Fruit fly (Drosophila melanogaster) whole organism, embryonic: ENCODE measurements around the gene CG14341.

Experiments used
- B-H1 ChIP-seq: fragments of 200-800 bp; sonication (Bioruptor generic); IDR thresholded peaks from 3 replicates; pipeline ENCODE4 v1.3.6; 2022; ENCODE audit warnings: missing biosample characterization, missing genetic modification characterization
- BtbVII ChIP-seq: fragments of 200-800 bp; sonication (Bioruptor generic); optimal IDR thresholded peaks from 3 replicates; lab custom pipeline; 2017; ENCODE audit warnings: missing biosample characterization, mild to moderate bottlenecking, missing genetic modification characterization
- CG11247 ChIP-seq: fragments of 200-800 bp; sonication (Bioruptor generic); IDR thresholded peaks from 2 replicates; pipeline ENCODE4 v1.3.6; 2022; ENCODE audit warnings: missing biosample characterization, missing genetic modification characterization
- CG12104 ChIP-seq: fragments of 200-800 bp; sonication (Bioruptor generic); optimal IDR thresholded peaks from 3 replicates; lab custom pipeline; 2016; ENCODE audit warnings: missing biosample characterization, missing genetic modification characterization
- CG12219 ChIP-seq: fragments of 200-800 bp; sonication (Bioruptor generic); optimal IDR thresholded peaks from 3 replicates; lab custom pipeline; 2018; ENCODE audit warnings: missing biosample characterization, mild to moderate bottlenecking, missing genetic modification characterization
- CG14050 ChIP-seq: fragments of 200-800 bp; sonication (Bioruptor generic); IDR thresholded peaks from 3 replicates; pipeline ENCODE4 v1.3.6; 2022; ENCODE audit warnings: missing biosample characterization, missing genetic modification characterization
- CG16815 ChIP-seq: fragments of 200-800 bp; sonication (Bioruptor generic); optimal IDR thresholded peaks from 3 replicates; lab custom pipeline; 2017; ENCODE audit warnings: missing biosample characterization, mild to moderate bottlenecking, missing genetic modification characterization
- CG17568 ChIP-seq: fragments of 200-800 bp; sonication (Bioruptor generic); optimal IDR thresholded peaks from 2 replicates; lab custom pipeline; 2018; ENCODE audit warnings: missing biosample characterization, mild to moderate bottlenecking, missing genetic modification characterization, moderate library complexity
- CG18011 ChIP-seq: fragments of 200-800 bp; sonication (Bioruptor generic); optimal IDR thresholded peaks from 2 replicates; lab custom pipeline; 2017; ENCODE audit warnings: missing biosample characterization, missing genetic modification characterization, mild to moderate bottlenecking, moderate library complexity, missing genotype
- CG2199 ChIP-seq: fragments of 200-800 bp; sonication (Bioruptor generic); IDR thresholded peaks from 3 replicates; pipeline ENCODE4 v1.3.6; 2022; ENCODE audit warnings: missing biosample characterization, missing genetic modification characterization
- CG30020 ChIP-seq: fragments of 200-800 bp; optimal IDR thresholded peaks from 2 replicates; lab custom pipeline; 2019; ENCODE audit warnings: missing biosample characterization, mild to moderate bottlenecking, missing genetic modification characterization, moderate library complexity
- CG32767 ChIP-seq: fragments of 200-800 bp; sonication (Bioruptor generic); IDR thresholded peaks from 2 replicates; pipeline ENCODE4 v1.3.6; 2022; ENCODE audit warnings: missing biosample characterization, missing genetic modification characterization
- CG43689 ChIP-seq: fragments of 200-800 bp; sonication (Bioruptor generic); IDR thresholded peaks from 2 replicates; pipeline ENCODE4 v1.3.6; 2022; ENCODE audit warnings: missing biosample characterization, missing genetic modification characterization
- CG5953 ChIP-seq: fragments of 200-800 bp; sonication (Bioruptor generic); IDR thresholded peaks from 2 replicates; pipeline ENCODE4 v1.3.6; 2022; ENCODE audit warnings: missing biosample characterization, missing genetic modification characterization
- CG6175 ChIP-seq: fragments of 200-800 bp; sonication (Bioruptor generic); IDR thresholded peaks from 3 replicates; pipeline ENCODE4 v1.3.6; 2022; ENCODE audit warnings: missing biosample characterization, missing genetic modification characterization
- CG6272 ChIP-seq: fragments of 200-800 bp; sonication (Bioruptor generic); IDR thresholded peaks from 2 replicates; pipeline ENCODE4 v1.3.6; 2022; ENCODE audit warnings: missing biosample characterization, missing genetic modification characterization
- CG6683 ChIP-seq: fragments of 200-800 bp; sonication (Bioruptor generic); optimal IDR thresholded peaks from 2 replicates; lab custom pipeline; 2017; ENCODE audit warnings: missing biosample characterization, mild to moderate bottlenecking, missing genetic modification characterization, missing genetic modification reagents
- CG6689 ChIP-seq: fragments of 200-800 bp; sonication (Bioruptor generic); IDR thresholded peaks from 2 replicates; pipeline ENCODE4 v1.3.6; 2022; ENCODE audit warnings: missing biosample characterization, missing genetic modification characterization
- CG7357 ChIP-seq: fragments of 200-800 bp; sonication (Bioruptor generic); IDR thresholded peaks from 3 replicates; pipeline ENCODE4 v1.3.6; 2022; ENCODE audit warnings: missing biosample characterization, missing genetic modification characterization
- Dp ChIP-seq: fragments of 200-800 bp; sonication (Bioruptor generic); optimal IDR thresholded peaks from 2 replicates; lab custom pipeline; 2018; ENCODE audit warnings: missing biosample characterization, mild to moderate bottlenecking, missing genetic modification characterization, moderate library complexity
- Gsc ChIP-seq: fragments of 200-800 bp; sonication (Bioruptor generic); IDR thresholded peaks from 2 replicates; pipeline ENCODE4 v1.3.6; 2022; ENCODE audit warnings: missing biosample characterization, missing genetic modification characterization
- Gug ChIP-seq: fragments of 200-800 bp; sonication (Bioruptor generic); IDR thresholded peaks from 4 replicates; pipeline ENCODE4 v1.3.6; 2022; ENCODE audit warnings: missing biosample characterization, missing genetic modification characterization
- HLH3B ChIP-seq: fragments of 200-800 bp; sonication (Bioruptor generic); IDR thresholded peaks from 2 replicates; pipeline ENCODE4 v1.3.6; 2022; ENCODE audit warnings: missing biosample characterization, missing genetic modification characterization
- Hmr ChIP-seq: fragments of 200-800 bp; sonication (Bioruptor generic); optimal IDR thresholded peaks from 3 replicates; lab custom pipeline; 2017; ENCODE audit warnings: mild to moderate bottlenecking, missing biosample characterization, missing genetic modification reagents, missing genetic modification characterization
- Hsf ChIP-seq: fragments of 200-800 bp; sonication (Bioruptor generic); optimal IDR thresholded peaks from 3 replicates; lab custom pipeline; 2016; ENCODE audit warnings: missing biosample characterization, missing genetic modification characterization
- Lpt ChIP-seq: fragments of >200 bp; optimal IDR thresholded peaks from 2 replicates; lab custom pipeline; 2018; ENCODE audit warnings: missing biosample characterization, missing genetic modification characterization
- MBD-R2 ChIP-seq: fragments of 200-800 bp; sonication (Bioruptor generic); IDR thresholded peaks from 2 replicates; pipeline ENCODE4 v1.3.6; 2022; ENCODE audit warnings: missing biosample characterization, missing genetic modification characterization
- MTF-1 ChIP-seq: fragments of 200-800 bp; sonication (Bioruptor generic); optimal IDR thresholded peaks from 2 replicates; lab custom pipeline; 2018; ENCODE audit warnings: missing biosample characterization, mild to moderate bottlenecking, missing genetic modification characterization, borderline replicate concordance
- Nf-YA ChIP-seq: fragments of 200-800 bp; sonication (Bioruptor generic); IDR thresholded peaks from 2 replicates; pipeline ENCODE4 v1.3.6; 2022; ENCODE audit warnings: missing biosample characterization, missing genetic modification characterization
- Usf ChIP-seq: fragments of 200-800 bp; sonication (Bioruptor generic); optimal IDR thresholded peaks from 2 replicates; lab custom pipeline; 2017; ENCODE audit warnings: missing genotype, missing biosample characterization, missing genetic modification characterization
- ab ChIP-seq: fragments of 200-800 bp; sonication (Bioruptor generic); optimal IDR thresholded peaks from 2 replicates; lab custom pipeline; 2016; ENCODE audit warnings: missing biosample characterization, missing genetic modification characterization
- az2 ChIP-seq: fragments of 200-800 bp; sonication (Bioruptor generic); optimal IDR thresholded peaks from 3 replicates; lab custom pipeline; 2016; ENCODE audit warnings: missing biosample characterization, missing genetic modification characterization
- bbx ChIP-seq: fragments of 200-800 bp; sonication (Bioruptor generic); IDR thresholded peaks from 2 replicates; pipeline ENCODE4 v1.3.6; 2022; ENCODE audit warnings: missing biosample characterization, missing genetic modification characterization; ENCODE audit not compliant: partially characterized antibody
- bowl ChIP-seq: fragments of 200-800 bp; sonication (Bioruptor generic); IDR thresholded peaks from 2 replicates; pipeline ENCODE4 v1.3.6; 2022; ENCODE audit warnings: missing biosample characterization, missing genetic modification characterization
- cg ChIP-seq: fragments of 200-800 bp; sonication (Bioruptor generic); optimal IDR thresholded peaks from 3 replicates; lab custom pipeline; 2019; ENCODE audit warnings: missing biosample characterization, mild to moderate bottlenecking, missing genetic modification characterization, moderate library complexity
- dpn ChIP-seq, 2 experiments: fragments of 200-800 bp; sonication (Bioruptor generic); optimal IDR thresholded peaks; 3 replicates each; lab custom pipeline; 2016; ENCODE audit warnings: missing biosample characterization in 2 of 2, missing genetic modification characterization in 2 of 2
- fd3F ChIP-seq: fragments of 200-800 bp; sonication (Bioruptor generic); optimal IDR thresholded peaks from 2 replicates; lab custom pipeline; 2018; ENCODE audit warnings: missing biosample characterization, mild to moderate bottlenecking, missing genetic modification characterization, moderate library complexity
- ftz-f1 ChIP-seq: fragments of 200-800 bp; sonication (Bioruptor generic); optimal IDR thresholded peaks from 2 replicates; lab custom pipeline; 2016; ENCODE audit warnings: missing biosample characterization, missing genetic modification characterization
- gfzf ChIP-seq: fragments of 200-800 bp; sonication (Bioruptor generic); optimal IDR thresholded peaks from 2 replicates; lab custom pipeline; 2016; ENCODE audit warnings: missing biosample characterization, mild to moderate bottlenecking, missing genetic modification characterization, moderate library complexity
- grau ChIP-seq: fragments of 200-800 bp; optimal IDR thresholded peaks from 3 replicates; lab custom pipeline; 2019; ENCODE audit warnings: missing biosample characterization, mild to moderate bottlenecking, missing genetic modification characterization, moderate library complexity
- gro ChIP-seq: fragments of 200-800 bp; sonication (Bioruptor generic); optimal IDR thresholded peaks from 2 replicates; lab custom pipeline; 2016; ENCODE audit warnings: missing biosample characterization, missing genetic modification characterization
- jing ChIP-seq: fragments of 200-800 bp; sonication (Bioruptor generic); optimal IDR thresholded peaks from 2 replicates; lab custom pipeline; 2018; ENCODE audit warnings: missing biosample characterization, mild to moderate bottlenecking, missing genetic modification characterization
- mam ChIP-seq: fragments of 200-800 bp; sonication (Bioruptor generic); optimal IDR thresholded peaks from 3 replicates; lab custom pipeline; 2016; ENCODE audit warnings: missing biosample characterization, missing genetic modification characterization
- nmo ChIP-seq: fragments of 200-800 bp; sonication (Bioruptor generic); optimal IDR thresholded peaks from 2 replicates; lab custom pipeline; 2018; ENCODE audit warnings: missing biosample characterization, mild to moderate bottlenecking, missing genetic modification characterization, moderate library complexity
- row ChIP-seq: fragments of 200-800 bp; sonication (Bioruptor generic); IDR thresholded peaks from 3 replicates; pipeline ENCODE4 v1.3.6; 2022; ENCODE audit warnings: missing biosample characterization, missing genetic modification characterization
- sd ChIP-seq: fragments of 200-800 bp; sonication (Bioruptor generic); optimal IDR thresholded peaks from 3 replicates; lab custom pipeline; 2018; ENCODE audit warnings: missing biosample characterization, mild to moderate bottlenecking, missing genetic modification characterization, moderate library complexity
- seq ChIP-seq: fragments of 200-800 bp; sonication (Bioruptor generic); IDR thresholded peaks from 2 replicates; pipeline ENCODE4 v1.3.6; 2022; ENCODE audit warnings: missing biosample characterization, missing genetic modification characterization
- tgo ChIP-seq: fragments of 200-800 bp; sonication (Bioruptor generic); IDR thresholded peaks from 3 replicates; pipeline ENCODE4 v1.3.6; 2022; ENCODE audit warnings: missing biosample characterization, missing genetic modification characterization
- tna ChIP-seq: fragments of 200-800 bp; sonication (Bioruptor generic); IDR thresholded peaks from 2 replicates; pipeline ENCODE4 v1.3.6; 2022; ENCODE audit warnings: missing biosample characterization, missing genetic modification characterization; ENCODE audit not compliant: partially characterized antibody
- trem ChIP-seq: fragments of 200-800 bp; optimal IDR thresholded peaks from 3 replicates; lab custom pipeline; 2019; ENCODE audit warnings: missing biosample characterization, mild to moderate bottlenecking, missing genetic modification characterization, moderate library complexity
- trh ChIP-seq: fragments of 200-800 bp; sonication (Bioruptor generic); optimal IDR thresholded peaks from 2 replicates; lab custom pipeline; 2016; ENCODE audit warnings: missing biosample characterization, missing genetic modification characterization
- unc-4 ChIP-seq: fragments of 200-800 bp; sonication (Bioruptor generic); IDR thresholded peaks from 2 replicates; pipeline ENCODE4 v1.3.6; 2022; ENCODE audit warnings: missing biosample characterization, missing genetic modification characterization; ENCODE audit not compliant: partially characterized antibody

The CG14341 gene

dm6 chr2L:1150554-1150953, 15.8 kb upstream of the CG14341 start, which contains the start of the genes Tfb4 and Vps29 (continued):
- TF ChIP-seq CG12104 (GFP tag; lab: Kevin White, UChicago), result no peak
- TF ChIP-seq grau (tag; lab: Kevin White, UChicago), result no peak
- peak; percentile 26 for TF ChIP-seq az2 (GFP tag; lab: Kevin White, UChicago)
- TF ChIP-seq tna (GFP tag; lab: Robert Waterston, UW), result peak; percentile 96
- TF ChIP-seq CG32767 (GFP tag; lab: Robert Waterston, UW), result no peak
- TF ChIP-seq Gsc (GFP tag; lab: Robert Waterston, UW), result no peak
- TF ChIP-seq jing (GFP tag; lab: Kevin White, UChicago), result no peak
- TF ChIP-seq trem (tag; lab: Kevin White, UChicago), result peak; percentile 61
- TF ChIP-seq CG6683 (GFP tag; lab: Kevin White, UChicago), result no peak
- no peak for TF ChIP-seq Nf-YA (GFP tag; lab: Robert Waterston, UW)
- TF ChIP-seq dpn (GFP tag; optimal IDR thresholded peaks at IDR 0.05; lab: Kevin White, UChicago), result peak; percentile 28 to 73
- TF ChIP-seq cg (GFP tag; lab: Kevin White, UChicago), result no peak
- peak; percentile 99 for TF ChIP-seq CG17568 (GFP tag; lab: Kevin White, UChicago)
- TF ChIP-seq Usf (GFP tag; lab: Kevin White, UChicago), result no peak
- TF ChIP-seq gfzf (GFP tag; lab: Kevin White, UChicago), result no peak
- TF ChIP-seq CG18011 (GFP tag; lab: Kevin White, UChicago), result peak; percentile 37
- TF ChIP-seq unc-4 (GFP tag; lab: Robert Waterston, UW), result peak; percentile 86
- TF ChIP-seq fd3F (GFP tag; lab: Kevin White, UChicago), result no peak
- TF ChIP-seq sd, result no peak
- peak; percentile 75 for TF ChIP-seq CG6689 (GFP tag; lab: Robert Waterston, UW)
- TF ChIP-seq MTF-1, result no peak
- TF ChIP-seq CG7357, result no peak
- no peak for TF ChIP-seq BtbVII (GFP tag; lab: Kevin White, UChicago)
- TF ChIP-seq CG6272 (GFP tag; lab: Robert Waterston, UW), result peak; percentile 46; the same call in 1 of the 2 replicates
- TF ChIP-seq CG14050 (GFP tag; lab: Robert Waterston, UW), result no peak
- TF ChIP-seq trh (GFP tag; lab: Kevin White, UChicago), result no peak
- no peak for TF ChIP-seq CG12219 (GFP tag; lab: Kevin White, UChicago)
- TF ChIP-seq B-H1, result no peak; the same call in 2 of the 3 replicates
- no peak for TF ChIP-seq Lpt (GFP tag; lab: Kevin White, UChicago)
- peak; percentile 54 for TF ChIP-seq Hsf
- 0 out of 2 replicates have a peak, but pooled peaks have one; percentile 17 for TF ChIP-seq CG11247 (GFP tag; lab: Robert Waterston, UW)
- TF ChIP-seq CG43689 (GFP tag; lab: Robert Waterston, UW), result no peak
- 0 out of 3 replicates have a peak, but pooled peaks have one; percentile 14 for TF ChIP-seq tgo (GFP tag; lab: Robert Waterston, UW)
- no peak for TF ChIP-seq seq (GFP tag; lab: Robert Waterston, UW)
- peak; percentile 3 for TF ChIP-seq nmo (GFP tag; lab: Kevin White, UChicago)
- no peak for TF ChIP-seq Hmr (GFP tag; lab: Kevin White, UChicago)
- no peak for TF ChIP-seq CG30020 (tag; lab: Kevin White, UChicago)
- no peak for TF ChIP-seq CG6175
- peak; percentile 65 for TF ChIP-seq Dp (GFP tag; lab: Kevin White, UChicago)
- peak; percentile 97 for TF ChIP-seq MBD-R2 (GFP tag; lab: Robert Waterston, UW)
- no peak for TF ChIP-seq HLH3B (GFP tag; lab: Robert Waterston, UW)
- peak; percentile 65 for TF ChIP-seq row
- TF ChIP-seq CG16815, result no peak
- peak; percentile 18 for TF ChIP-seq gro (GFP tag; lab: Kevin White, UChicago)
- no peak for TF ChIP-seq CG2199
- no peak for TF ChIP-seq ab (GFP tag; lab: Kevin White, UChicago)
- no peak for TF ChIP-seq CG5953 (GFP tag; lab: Robert Waterston, UW)
- TF ChIP-seq mam, result peak; percentile 73
- no peak for TF ChIP-seq ftz-f1 (GFP tag; lab: Kevin White, UChicago)
- TF ChIP-seq Gug (GFP tag; lab: Robert Waterston, UW), result peak; percentile 60; the same call in 1 of the 4 replicates
- TF ChIP-seq bbx (GFP tag; lab: Robert Waterston, UW), result peak; percentile 97
- peak; percentile 16; the same call in 1 of the 2 replicates for TF ChIP-seq bowl (GFP tag; lab: Robert Waterston, UW)
